Worm (Caenorhabditis elegans) whole organism, L4/young adult: ENCODE data around the gene H01M10.2.

ENCODE experiments used
- W03F9.2 ChIP-seq: fragments of 150-350 bp; optimal IDR thresholded peaks from 2 replicates; lab custom pipeline; 2014; ENCODE audit warnings: missing biosample characterization, missing genetic modification characterization
- dao-5 ChIP-seq: sonication (generic microtip); optimal IDR thresholded peaks from 2 replicates; lab custom pipeline; 2016; ENCODE audit warnings: missing genotype, missing genetic modification characterization, moderate library complexity, missing compliant biosample characterization
- him-1 ChIP-seq: sonication (generic microtip); optimal IDR thresholded peaks from 2 replicates; lab custom pipeline; 2016; ENCODE audit warnings: missing genotype, missing genetic modification reagents, missing genetic modification characterization, missing compliant biosample characterization

The H01M10.2 gene

ce11 chrX:2595027-2595756 lies 9.6 kb upstream of the H01M10.2 start:
- TF ChIP-seq dao-5 (no peak), W03F9.2 (tag; lab: Kevin White, UChicago) (no peak), him-1 (tag; lab: Kevin White, UChicago) (peak; percentile 36)

- TF ChIP-seq dao-5: no peak
- no peak for TF ChIP-seq W03F9.2 (tag; lab: Kevin White, UChicago)
- TF ChIP-seq him-1 (tag; lab: Kevin White, UChicago): no peak
Measured at ce11 chrX:2593703-2594102, 8.1 kb upstream of the H01M10.2 start, which contains the start of the genes nhr-40 and T03G6.7. TSS of gene nhr-40 (plus strand) at chrX:2594003. TSS of gene T03G6.7 (plus strand) at chrX:2594039.

ce11 chrX:2592670-2593280 lies 7.2 kb upstream of the H01M10.2 start:
- TF ChIP-seq W03F9.2 (tag; lab: Kevin White, UChicago) (no peak), dao-5 (no peak), him-1 (tag; lab: Kevin White, UChicago) (no peak)

ce11 chrX:2591586-2592000 lies 6.0 kb upstream of the H01M10.2 start:
- no peak for TF ChIP-seq him-1 (tag; lab: Kevin White, UChicago)
- TF ChIP-seq W03F9.2 (tag; lab: Kevin White, UChicago): no peak
- no peak for TF ChIP-seq dao-5

- TF ChIP-seq him-1 (tag; lab: Kevin White, UChicago) (no peak), dao-5 (no peak), W03F9.2 (tag; lab: Kevin White, UChicago) (no peak)
Measured at ce11 chrX:2590777-2591176, 5.2 kb upstream of the H01M10.2 start.

- TF ChIP-seq W03F9.2 (tag; lab: Kevin White, UChicago): no peak
- no peak for TF ChIP-seq dao-5
- no peak for TF ChIP-seq him-1 (tag; lab: Kevin White, UChicago)
Measured at ce11 chrX:2590023-2590422, 4.5 kb upstream of the H01M10.2 start.

- TF ChIP-seq W03F9.2 (tag; lab: Kevin White, UChicago) (no peak), him-1 (tag; lab: Kevin White, UChicago) (no peak), dao-5 (no peak)
Measured at ce11 chrX:2588012-2588411, 2.5 kb upstream of the H01M10.2 start.

- no peak for TF ChIP-seq him-1 (tag; lab: Kevin White, UChicago)
- TF ChIP-seq W03F9.2 (tag; lab: Kevin White, UChicago): no peak
- TF ChIP-seq dao-5: no peak
Measured at ce11 chrX:2583135-2583683, 2.3 kb downstream of the H01M10.2 start.

ce11 chrX:2581828-2582589 lies 3.5 kb downstream of the H01M10.2 start:
- no peak for TF ChIP-seq dao-5
- TF ChIP-seq him-1 (tag; lab: Kevin White, UChicago): no peak
- TF ChIP-seq W03F9.2 (tag; lab: Kevin White, UChicago): no peak

ce11 chrX:2580524-2580981 lies 5.0 kb downstream of the H01M10.2 start, which contains the start of gene H01M10.1:
TSS of gene H01M10.1 (minus strand) at chrX:2580574.
- TF ChIP-seq him-1 (tag; lab: Kevin White, UChicago): no peak
- TF ChIP-seq dao-5: no peak
- TF ChIP-seq W03F9.2 (tag; lab: Kevin White, UChicago): no peak

- TF ChIP-seq dao-5 (no peak), him-1 (tag; lab: Kevin White, UChicago) (no peak)
Measured at ce11 chrX:2577442-2577841, 8.1 kb downstream of the H01M10.2 start, which contains the start of gene ttr-42. TSS of gene ttr-42 (plus strand) at chrX:2577742.

ce11 chrX:2572646-2573149 lies 12.9 kb downstream of the H01M10.2 start, which contains the start of the genes ccd-5 and F52H2.1:
TSS of gene ccd-5 (minus strand) at chrX:2572653.
TSS of gene F52H2.1 (plus strand) at chrX:2573099.
- TF ChIP-seq him-1 (tag; lab: Kevin White, UChicago) (no peak), W03F9.2 (tag; lab: Kevin White, UChicago) (no peak), dao-5 (no peak)

ce11 chrX:2569040-2569439 lies 16.5 kb downstream of the H01M10.2 start:
- TF ChIP-seq dao-5: no peak
- TF ChIP-seq him-1 (tag; lab: Kevin White, UChicago): no peak
- no peak for TF ChIP-seq W03F9.2 (tag; lab: Kevin White, UChicago)
